Fruit fly (Drosophila melanogaster) whole organism, wandering third instar larva: ENCODE data around the gene CG14313.
A peak's percentile ranks its signal among the peaks of the same experiment; 100 is the strongest.

Source experiments
- CG9705 ChIP-seq: fragments of 200-800 bp; sonication (Bioruptor generic); optimal IDR thresholded peaks from 2 replicates; lab custom pipeline; 2018; ENCODE audit warnings: missing biosample characterization, mild to moderate bottlenecking, missing genetic modification characterization
- Dfd ChIP-seq: fragments of >200 bp; optimal IDR thresholded peaks from 2 replicates; lab custom pipeline; 2017; ENCODE audit warnings: missing biosample characterization, missing genetic modification characterization
- Hr83 ChIP-seq: fragments of 200-300 bp; sonication (Bioruptor generic); optimal IDR thresholded peaks from 2 replicates; lab custom pipeline; 2016; ENCODE audit warnings: missing biosample characterization, mild to moderate bottlenecking, missing genetic modification characterization, moderate library complexity; ENCODE audit not compliant: poor library complexity, severe bottlenecking
- OdsH ChIP-seq: fragments of 200-800 bp; sonication (Bioruptor generic); optimal IDR thresholded peaks from 2 replicates; lab custom pipeline; 2016; ENCODE audit warnings: missing biosample characterization, mild to moderate bottlenecking, missing genetic modification characterization
- Sp1 ChIP-seq: fragments of 200-800 bp; sonication (Bioruptor generic); optimal IDR thresholded peaks from 3 replicates; lab custom pipeline; 2019; ENCODE audit warnings: missing biosample characterization, mild to moderate bottlenecking, missing genetic modification characterization, moderate library complexity
- br ChIP-seq: fragments of 200-800 bp; sonication (Bioruptor generic); optimal IDR thresholded peaks from 2 replicates; lab custom pipeline; 2016; ENCODE audit warnings: missing biosample characterization, missing genetic modification characterization
- brk ChIP-seq: fragments of 200-800 bp; sonication (Bioruptor generic); optimal IDR thresholded peaks from 2 replicates; lab custom pipeline; 2016; ENCODE audit warnings: missing biosample characterization, mild to moderate bottlenecking, missing genetic modification characterization
- foxo ChIP-seq, 2 experiments: fragments of 200-800 bp; sonication (Bioruptor generic); optimal IDR thresholded peaks; 2 replicates in 1 of 2; 3 replicates in 1 of 2; lab custom pipeline; 2016 to 2017; ENCODE audit warnings: missing biosample characterization in 2 of 2, missing genetic modification characterization in 2 of 2
- fru ChIP-seq: fragments of 200-800 bp; sonication (Bioruptor generic); optimal IDR thresholded peaks from 3 replicates; lab custom pipeline; 2016; ENCODE audit warnings: missing biosample characterization, mild to moderate bottlenecking, missing genetic modification characterization
- lola ChIP-seq: fragments of >200 bp; optimal IDR thresholded peaks from 2 replicates; lab custom pipeline; 2017; ENCODE audit warnings: missing biosample characterization, missing genetic modification characterization
- psq ChIP-seq: fragments of 200-800 bp; sonication (Bioruptor generic); optimal IDR thresholded peaks from 3 replicates; lab custom pipeline; 2017; ENCODE audit warnings: missing biosample characterization, mild to moderate bottlenecking, missing genetic modification characterization, moderate library complexity
- rgr ChIP-seq: fragments of 200-800 bp; sonication (Bioruptor generic); optimal IDR thresholded peaks from 3 replicates; lab custom pipeline; 2016; ENCODE audit warnings: missing biosample characterization, mild to moderate bottlenecking, missing genetic modification characterization
- tai ChIP-seq: sonication (Bioruptor generic); optimal IDR thresholded peaks from 2 replicates; lab custom pipeline; 2016; ENCODE audit warnings: missing biosample characterization, missing genetic modification characterization
- woc ChIP-seq: sonication (Bioruptor generic); optimal IDR thresholded peaks from 2 replicates; lab custom pipeline; 2016; ENCODE audit warnings: missing biosample characterization, mild to moderate bottlenecking, missing genetic modification characterization

DNA sequence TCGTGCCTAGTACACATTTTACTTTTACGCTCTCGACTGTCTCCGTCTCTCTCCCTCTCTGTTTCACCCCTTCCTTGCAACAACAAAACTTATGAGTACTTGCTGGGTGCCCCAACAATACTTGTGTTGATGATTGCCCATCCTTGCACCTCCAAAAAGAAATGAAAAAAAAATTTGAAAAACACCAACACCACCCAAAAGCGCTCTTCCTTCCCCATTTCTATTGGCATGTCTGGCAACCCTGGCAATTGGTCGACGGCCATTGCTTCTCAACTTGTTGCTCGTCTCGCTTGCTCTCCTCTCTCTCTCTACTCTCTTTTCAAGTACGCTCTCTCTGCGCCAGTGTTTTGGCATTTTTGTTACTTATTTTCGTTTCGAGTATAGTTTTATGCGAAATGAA is 23.4 kb downstream of the CG14313 start:
- peak in 1 of 2 experiments; percentile 17 for TF ChIP-seq foxo (GFP tag; optimal IDR thresholded peaks at IDR 0.05; lab: Kevin White, UChicago)
- peak; percentile 58 for TF ChIP-seq rgr (GFP tag; lab: Kevin White, UChicago)
- TF ChIP-seq Hr83 (GFP tag; lab: Kevin White, UChicago), result peak; percentile 70
- no peak for TF ChIP-seq CG9705 (GFP tag; lab: Kevin White, UChicago)
- peak; percentile 31 for TF ChIP-seq fru (GFP tag; lab: Kevin White, UChicago)
- TF ChIP-seq psq (GFP tag; lab: Kevin White, UChicago), result peak; percentile 40
- peak; percentile 36 for TF ChIP-seq OdsH
- TF ChIP-seq br (GFP tag; lab: Kevin White, UChicago), result no peak
- no peak for TF ChIP-seq tai
- no peak for TF ChIP-seq Dfd (GFP tag; lab: Kevin White, UChicago)
- no peak for TF ChIP-seq brk (GFP tag; lab: Kevin White, UChicago)
- peak; percentile 41 for TF ChIP-seq Sp1
- TF ChIP-seq woc (GFP tag; lab: Kevin White, UChicago), result no peak
- TF ChIP-seq lola (GFP tag; lab: Kevin White, UChicago), result no peak
